Fruit fly (Drosophila melanogaster) whole organism, embryonic: Measurements from ENCODE around the gene CG7601.

Source experiments
- B-H2 ChIP-seq: fragments of 200-800 bp; sonication (Bioruptor generic); optimal IDR thresholded peaks from 2 replicates; lab custom pipeline; 2018; ENCODE audit warnings: missing biosample characterization, mild to moderate bottlenecking, missing genetic modification characterization
- CG10979 ChIP-seq: fragments of 200-800 bp; sonication (Bioruptor generic); optimal IDR thresholded peaks from 2 replicates; lab custom pipeline; 2018; ENCODE audit warnings: missing biosample characterization, mild to moderate bottlenecking, missing genetic modification characterization, moderate library complexity
- CG11398 ChIP-seq: fragments of 200-800 bp; sonication (Bioruptor generic); optimal IDR thresholded peaks from 2 replicates; lab custom pipeline; 2016; ENCODE audit warnings: missing biosample characterization, missing genetic modification characterization
- CG11695 ChIP-seq: fragments of 200-800 bp; sonication (Bioruptor generic); IDR thresholded peaks from 3 replicates; pipeline ENCODE4 v1.3.6; 2022; ENCODE audit warnings: missing biosample characterization, missing genetic modification characterization
- CG11696 ChIP-seq: fragments of 200-800 bp; sonication (Bioruptor generic); IDR thresholded peaks from 2 replicates; pipeline ENCODE4 v1.3.6; 2022; ENCODE audit warnings: missing biosample characterization, missing genetic modification characterization
- CG13424 ChIP-seq: fragments of 200-800 bp; sonication (Bioruptor generic); optimal IDR thresholded peaks from 2 replicates; lab custom pipeline; 2019; ENCODE audit warnings: missing biosample characterization, mild to moderate bottlenecking, missing genetic modification characterization, moderate library complexity
- CG14860 ChIP-seq: fragments of 200-800 bp; sonication (Bioruptor generic); IDR thresholded peaks from 3 replicates; pipeline ENCODE4 v1.3.6; 2022; ENCODE audit warnings: missing biosample characterization, missing genetic modification characterization; ENCODE audit not compliant: partially characterized antibody
- CG14965 ChIP-seq: fragments of 200-800 bp; sonication (Bioruptor generic); optimal IDR thresholded peaks from 2 replicates; lab custom pipeline; 2016; ENCODE audit warnings: missing biosample characterization, missing genetic modification characterization, borderline replicate concordance
- CG15514 ChIP-seq: fragments of 200-800 bp; sonication (Bioruptor generic); optimal IDR thresholded peaks from 3 replicates; lab custom pipeline; 2017; ENCODE audit warnings: missing biosample characterization, missing genetic modification characterization, mild to moderate bottlenecking, moderate library complexity, missing genetic modification reagents
- CG1647 ChIP-seq: fragments of 200-800 bp; sonication (Bioruptor generic); optimal IDR thresholded peaks from 3 replicates; lab custom pipeline; 2016; ENCODE audit warnings: missing biosample characterization, missing genetic modification characterization
- CG16779 ChIP-seq: fragments of 200-800 bp; sonication (Bioruptor generic); IDR thresholded peaks from 2 replicates; pipeline ENCODE4 v1.3.6; 2022; ENCODE audit warnings: missing biosample characterization, missing genetic modification characterization
- CG16863 ChIP-seq: fragments of 200-800 bp; sonication (Bioruptor generic); optimal IDR thresholded peaks from 3 replicates; lab custom pipeline; 2016; ENCODE audit warnings: missing biosample characterization, missing genetic modification characterization
- CG2875 ChIP-seq: fragments of 200-800 bp; sonication (Bioruptor generic); optimal IDR thresholded peaks from 2 replicates; lab custom pipeline; 2017; ENCODE audit warnings: missing biosample characterization, mild to moderate bottlenecking, missing genetic modification characterization, missing genetic modification reagents
- CG31224 ChIP-seq: fragments of 200-800 bp; sonication (Bioruptor generic); IDR thresholded peaks from 2 replicates; pipeline ENCODE4 v1.3.6; 2022; ENCODE audit warnings: missing biosample characterization, missing genetic modification characterization
- CG3407 ChIP-seq: fragments of 200-800 bp; sonication (Bioruptor generic); optimal IDR thresholded peaks from 2 replicates; lab custom pipeline; 2018; ENCODE audit warnings: missing biosample characterization, mild to moderate bottlenecking, missing genetic modification characterization
- CG4617 ChIP-seq: fragments of 200-800 bp; sonication (Bioruptor generic); optimal IDR thresholded peaks from 3 replicates; lab custom pipeline; 2016; ENCODE audit warnings: missing biosample characterization, missing genetic modification characterization, borderline replicate concordance
- CG6683 ChIP-seq: fragments of 200-800 bp; sonication (Bioruptor generic); optimal IDR thresholded peaks from 2 replicates; lab custom pipeline; 2017; ENCODE audit warnings: missing biosample characterization, mild to moderate bottlenecking, missing genetic modification characterization, missing genetic modification reagents
- CG7556 ChIP-seq: fragments of 200-800 bp; sonication (Bioruptor generic); optimal IDR thresholded peaks from 2 replicates; lab custom pipeline; 2017; ENCODE audit warnings: missing biosample characterization, mild to moderate bottlenecking, missing genetic modification characterization
- CG8359 ChIP-seq: fragments of 200-800 bp; sonication (Bioruptor generic); optimal IDR thresholded peaks from 2 replicates; lab custom pipeline; 2017; ENCODE audit warnings: missing biosample characterization, mild to moderate bottlenecking, missing genetic modification characterization, borderline replicate concordance
- CG8388 ChIP-seq: fragments of 200-800 bp; sonication (Bioruptor generic); optimal IDR thresholded peaks from 2 replicates; lab custom pipeline; 2019; ENCODE audit warnings: missing biosample characterization, mild to moderate bottlenecking, missing genetic modification characterization, moderate library complexity
- CG8478 ChIP-seq: fragments of >200 bp; optimal IDR thresholded peaks from 2 replicates; lab custom pipeline; 2018
- CG9609 ChIP-seq: fragments of 200-800 bp; sonication (Bioruptor generic); optimal IDR thresholded peaks from 3 replicates; lab custom pipeline; 2016; ENCODE audit warnings: missing biosample characterization, missing genetic modification characterization
- CG9932 ChIP-seq: fragments of 200-800 bp; sonication (Bioruptor generic); IDR thresholded peaks from 2 replicates; pipeline ENCODE4 v1.3.6; 2022; ENCODE audit warnings: missing biosample characterization, missing genetic modification characterization
- Drgx ChIP-seq: fragments of 200-800 bp; sonication (Bioruptor generic); IDR thresholded peaks from 2 replicates; pipeline ENCODE4 v1.3.6; 2022; ENCODE audit warnings: missing biosample characterization, missing genetic modification characterization
- E2f2 ChIP-seq: fragments of 200-800 bp; sonication (Bioruptor generic); IDR thresholded peaks from 2 replicates; pipeline ENCODE4 v1.3.6; 2022; ENCODE audit warnings: missing biosample characterization, missing genetic modification characterization
- HLH4C ChIP-seq: fragments of 200-800 bp; sonication (Bioruptor generic); IDR thresholded peaks from 3 replicates; pipeline ENCODE4 v1.3.6; 2022; ENCODE audit warnings: missing biosample characterization, missing genetic modification characterization; ENCODE audit not compliant: partially characterized antibody
- Hmx ChIP-seq: fragments of 200-800 bp; sonication (Bioruptor generic); optimal IDR thresholded peaks from 2 replicates; lab custom pipeline; 2016; ENCODE audit warnings: missing biosample characterization, missing genetic modification characterization
- Nf-YB ChIP-seq: fragments of 200-800 bp; sonication (Bioruptor generic); optimal IDR thresholded peaks from 3 replicates; lab custom pipeline; 2019; ENCODE audit warnings: missing biosample characterization, mild to moderate bottlenecking, missing genetic modification characterization, moderate library complexity
- Nf-YC ChIP-seq: fragments of 200-800 bp; optimal IDR thresholded peaks from 3 replicates; lab custom pipeline; 2019; ENCODE audit warnings: missing biosample characterization, mild to moderate bottlenecking, missing genetic modification characterization, moderate library complexity
- Opbp ChIP-seq: fragments of 200-800 bp; sonication (Bioruptor generic); IDR thresholded peaks from 3 replicates; pipeline ENCODE4 v1.3.6; 2022; ENCODE audit warnings: missing biosample characterization, missing genetic modification characterization; ENCODE audit not compliant: partially characterized antibody
- Optix ChIP-seq: fragments of 200-800 bp; sonication (Bioruptor generic); IDR thresholded peaks from 3 replicates; pipeline ENCODE4 v1.3.6; 2022; ENCODE audit warnings: missing biosample characterization, missing genetic modification characterization
- Pdp1 ChIP-seq, 2 experiments: fragments of 200-800 bp; sonication (Bioruptor generic); optimal IDR thresholded peaks; 3 replicates each; lab custom pipeline; 2016; ENCODE audit warnings: missing biosample characterization in 2 of 2, missing genetic modification characterization in 2 of 2, mild to moderate bottlenecking in 1 of 2, moderate library complexity in 1 of 2
- Xbp1 ChIP-seq: fragments of 200-800 bp; sonication (Bioruptor generic); optimal IDR thresholded peaks from 3 replicates; lab custom pipeline; 2016; ENCODE audit warnings: missing biosample characterization, mild to moderate bottlenecking, missing genetic modification characterization
- cato ChIP-seq: fragments of 200-800 bp; sonication (Bioruptor generic); optimal IDR thresholded peaks from 2 replicates; lab custom pipeline; 2016; ENCODE audit warnings: missing biosample characterization, missing genetic modification characterization, borderline replicate concordance
- danr ChIP-seq: fragments of 200-800 bp; sonication (Bioruptor generic); IDR thresholded peaks from 2 replicates; pipeline ENCODE4 v1.3.6; 2022; ENCODE audit warnings: missing biosample characterization, missing genetic modification characterization
- dmrt99B ChIP-seq: fragments of 200-800 bp; sonication (Bioruptor generic); optimal IDR thresholded peaks from 2 replicates; lab custom pipeline; 2018; ENCODE audit warnings: missing biosample characterization, mild to moderate bottlenecking, missing genetic modification characterization, moderate library complexity
- eve ChIP-seq, 2 experiments: fragments of >200 bp; optimal IDR thresholded peaks; 2 replicates each; lab custom pipeline; 2017; ENCODE audit warnings: missing biosample characterization in 2 of 2, missing genetic modification characterization in 2 of 2
- eyg ChIP-seq: fragments of 200-800 bp; sonication (Bioruptor generic); optimal IDR thresholded peaks from 3 replicates; lab custom pipeline; 2016; ENCODE audit warnings: missing biosample characterization, missing genetic modification characterization
- fd102C ChIP-seq: fragments of 200-800 bp; sonication (Bioruptor generic); optimal IDR thresholded peaks from 2 replicates; lab custom pipeline; 2018; ENCODE audit warnings: missing biosample characterization, mild to moderate bottlenecking, missing genetic modification characterization, moderate library complexity
- fd96Cb ChIP-seq: fragments of 200-800 bp; sonication (Bioruptor generic); optimal IDR thresholded peaks from 2 replicates; lab custom pipeline; 2018; ENCODE audit warnings: missing biosample characterization, mild to moderate bottlenecking, missing genetic modification characterization, moderate library complexity
- ken ChIP-seq: fragments of 200-800 bp; sonication (Bioruptor generic); IDR thresholded peaks from 3 replicates; pipeline ENCODE4 v1.3.6; 2022; ENCODE audit warnings: missing biosample characterization, missing genetic modification characterization
- lmd ChIP-seq: fragments of 200-800 bp; sonication (Bioruptor generic); IDR thresholded peaks from 2 replicates; pipeline ENCODE4 v1.3.6; 2022; ENCODE audit warnings: missing biosample characterization, missing genetic modification characterization
- pan ChIP-seq, 4 experiments: fragments of >200 bp in 3 of 4; fragments of 200-800 bp in 1 of 4; sonication (Bioruptor generic) in 1 of 4; optimal IDR thresholded peaks in 3 of 4; IDR thresholded peaks in 1 of 4; 2 replicates each; pipeline versions ENCODE4 v1.3.6 to Lab custom; 2017 to 2022; ENCODE audit warnings: missing biosample characterization in 2 of 4, missing genetic modification characterization in 2 of 4, mixed read lengths in 1 of 4
- pnt ChIP-seq: fragments of 200-800 bp; sonication (Bioruptor generic); optimal IDR thresholded peaks from 3 replicates; lab custom pipeline; 2016; ENCODE audit warnings: missing biosample characterization, missing genetic modification characterization
- slou ChIP-seq: fragments of 200-800 bp; sonication (Bioruptor generic); optimal IDR thresholded peaks from 3 replicates; lab custom pipeline; 2016; ENCODE audit warnings: missing biosample characterization, missing genetic modification characterization
- slp2 ChIP-seq: fragments of 200-800 bp; sonication (Bioruptor generic); optimal IDR thresholded peaks from 2 replicates; lab custom pipeline; 2016; ENCODE audit warnings: missing biosample characterization, missing genetic modification characterization
- trem ChIP-seq: fragments of 200-800 bp; optimal IDR thresholded peaks from 3 replicates; lab custom pipeline; 2019; ENCODE audit warnings: missing biosample characterization, mild to moderate bottlenecking, missing genetic modification characterization, moderate library complexity
- ttk ChIP-seq: fragments of 200-800 bp; sonication (Bioruptor generic); IDR thresholded peaks from 2 replicates; pipeline ENCODE4 v2.1.2; 2022; ENCODE audit warnings: missing biosample characterization, missing genetic modification characterization
- twi ChIP-seq: fragments of 200-800 bp; optimal IDR thresholded peaks from 2 replicates; lab custom pipeline; 2019; ENCODE audit warnings: missing biosample characterization, mild to moderate bottlenecking, missing genetic modification characterization, moderate library complexity

The CG7601 gene

DNA sequence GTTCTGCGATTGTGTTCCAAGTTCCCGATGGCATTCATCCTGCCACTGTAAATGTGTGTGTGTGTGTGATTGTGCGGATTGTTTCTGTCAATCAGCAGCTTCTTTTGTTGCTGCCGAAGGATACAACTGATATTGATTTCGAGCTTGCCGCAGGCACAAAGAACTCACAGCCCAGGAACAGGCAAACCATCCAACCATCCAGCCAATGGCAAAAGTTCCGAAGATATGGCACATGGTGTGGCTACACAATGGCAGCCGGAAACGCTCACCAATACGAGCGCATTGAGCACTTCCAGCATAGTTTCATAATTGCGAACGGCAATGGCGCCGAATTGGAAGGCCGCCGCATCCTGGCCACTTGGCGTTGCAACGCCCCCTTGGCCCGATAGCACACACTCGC is 34.8 kb downstream of the CG7601 start:
- TF ChIP-seq Nf-YC (tag; lab: Kevin White, UChicago) (peak; percentile 50), CG11398 (GFP tag; lab: Kevin White, UChicago) (no peak), Nf-YB (GFP tag; lab: Kevin White, UChicago) (peak; percentile 75), danr (GFP tag; lab: Robert Waterston, UW) (no peak), eve (GFP tag; optimal IDR thresholded peaks at IDR 0.05; lab: Kevin White, UChicago) (no peak), CG3407 (no peak), slp2 (GFP tag; lab: Kevin White, UChicago) (no peak), twi (tag; lab: Kevin White, UChicago) (no peak), CG14860 (no peak), Hmx (GFP tag; lab: Kevin White, UChicago) (no peak), CG14965 (GFP tag; lab: Kevin White, UChicago) (no peak), CG15514 (GFP tag; lab: Kevin White, UChicago) (no peak), CG9609 (GFP tag; lab: Kevin White, UChicago) (no peak)

DNA sequence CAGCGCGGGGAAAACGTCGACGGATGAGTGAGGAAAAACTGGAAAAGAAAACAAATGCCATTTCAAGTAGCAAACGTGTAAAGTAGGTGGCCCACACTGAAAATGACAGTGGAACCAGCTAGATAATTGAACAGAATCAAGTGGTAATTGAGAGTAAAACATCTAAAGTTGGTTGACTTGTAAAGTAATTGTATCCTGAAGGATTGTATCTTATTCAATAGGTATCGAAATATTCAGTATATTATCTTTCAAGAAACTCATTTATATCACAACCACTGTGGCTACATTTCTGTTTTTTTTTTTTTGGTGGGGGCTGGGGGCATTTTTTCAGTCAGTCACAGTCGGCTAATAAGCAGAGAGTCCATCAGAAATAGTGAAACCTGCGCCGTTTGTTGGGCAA is 37.3 kb downstream of the CG7601 start:
- peak; percentile 26; the same call in 1 of the 2 replicates for TF ChIP-seq Drgx (GFP tag; lab: Robert Waterston, UW)
- TF ChIP-seq CG1647 (GFP tag; lab: Kevin White, UChicago), result no peak
- 0 out of 2 replicates have a peak, but pooled peaks have one; percentile 8 for TF ChIP-seq E2f2 (GFP tag; lab: Robert Waterston, UW)
- TF ChIP-seq CG31224 (GFP tag; lab: Robert Waterston, UW), result 0 out of 2 replicates have a peak, but pooled peaks have one; percentile 10
- TF ChIP-seq CG8388, result peak; percentile 49
- peak; percentile 61; the same call in 2 of the 3 replicates for TF ChIP-seq CG11695 (GFP tag; lab: Robert Waterston, UW)
- TF ChIP-seq ttk (GFP tag; lab: Robert Waterston, UW), result peak; percentile 66; the same call in 1 of the 2 replicates
- TF ChIP-seq dmrt99B (tag; lab: Kevin White, UChicago), result peak; percentile 62
- TF ChIP-seq Opbp (GFP tag; lab: Robert Waterston, UW), result no peak
- TF ChIP-seq fd96Cb (tag; lab: Kevin White, UChicago), result no peak
- TF ChIP-seq slou (GFP tag; lab: Kevin White, UChicago), result no peak
- peak; percentile 69; the same call in 1 of the 3 replicates for TF ChIP-seq ken (GFP tag; lab: Robert Waterston, UW)
- peak in 1 of 2 experiments; percentile 44 for TF ChIP-seq Pdp1 (GFP tag; optimal IDR thresholded peaks at IDR 0.05; lab: Kevin White, UChicago)
- TF ChIP-seq HLH4C (GFP tag; lab: Robert Waterston, UW), result no peak
- peak; percentile 28 for TF ChIP-seq CG2875 (GFP tag; lab: Kevin White, UChicago)
- TF ChIP-seq pan (optimal IDR thresholded peaks at IDR 0.05; lab: Kevin White, UChicago), result no peak
- peak in 1 of 2 experiments; percentile 73 for TF ChIP-seq pan (GFP tag; optimal IDR thresholded peaks at IDR 0.05 in 1 of 2, IDR thresholded peaks at IDR 0.05 in 1 of 2)
- no peak for TF ChIP-seq CG8359 (GFP tag; lab: Kevin White, UChicago)
- TF ChIP-seq CG8478 (lab: Kevin White, UChicago), result no peak
- peak; percentile 27; the same call in 1 of the 3 replicates for TF ChIP-seq Optix (GFP tag; lab: Robert Waterston, UW)
- no peak for TF ChIP-seq B-H2
- TF ChIP-seq CG10979 (tag; lab: Kevin White, UChicago), result peak; percentile 24
- peak; percentile 18 for TF ChIP-seq CG13424 (tag; lab: Kevin White, UChicago)
- TF ChIP-seq trem (tag; lab: Kevin White, UChicago), result no peak
- TF ChIP-seq Xbp1 (GFP tag; lab: Kevin White, UChicago), result peak; percentile 0
- no peak for TF ChIP-seq CG9932 (GFP tag; lab: Robert Waterston, UW)
- TF ChIP-seq CG6683, result no peak
- no peak for TF ChIP-seq cato (GFP tag; lab: Kevin White, UChicago)
- TF ChIP-seq lmd (GFP tag; lab: Robert Waterston, UW), result peak; percentile 67
- TF ChIP-seq pnt (GFP tag; lab: Kevin White, UChicago), result peak; percentile 70
- peak; percentile 2 for TF ChIP-seq CG16863 (GFP tag; lab: Kevin White, UChicago)
- TF ChIP-seq CG16779 (GFP tag; lab: Robert Waterston, UW), result no peak
- peak; percentile 10 for TF ChIP-seq eyg
- TF ChIP-seq CG4617 (GFP tag; lab: Kevin White, UChicago), result no peak
- no peak for TF ChIP-seq fd102C (GFP tag; lab: Kevin White, UChicago)
- TF ChIP-seq CG7556 (GFP tag; lab: Kevin White, UChicago), result peak; percentile 32
- 0 out of 2 replicates have a peak, but pooled peaks have one; percentile 36 for TF ChIP-seq CG11696
